Worm (Caenorhabditis elegans): ENCODE data around the gene mrpl-55.

mrpl-55 gene

DNA sequence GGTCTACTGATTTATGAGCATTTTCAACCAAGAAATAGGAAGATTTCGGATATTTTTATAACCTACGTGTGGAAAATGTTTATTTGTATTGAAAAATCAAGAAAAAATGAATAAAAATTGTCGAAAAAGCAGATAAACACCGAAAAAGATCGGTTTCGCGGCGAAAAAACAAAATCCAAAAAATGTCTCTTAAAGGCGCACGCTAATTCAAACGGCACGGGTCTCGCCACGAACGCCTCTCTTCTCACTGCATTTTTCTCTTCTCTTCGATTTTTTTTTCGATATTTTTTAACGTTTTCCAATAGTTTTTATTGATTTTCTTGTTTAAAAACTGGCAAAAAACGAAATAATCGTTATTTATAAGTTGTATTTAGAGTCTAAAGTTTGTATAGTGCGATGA, 18.2 kb upstream of the mrpl-55 start (continued):
- TF ChIP-seq mcd-1 (GFP tag; IDR thresholded peaks at IDR 0.05), result peak; percentile 31; the same call in 1 of the 2 replicates
- TF ChIP-seq ceh-79 (tag; optimal IDR thresholded peaks at IDR 0.05), result no peak
- peak; percentile 60 for TF ChIP-seq dpl-1 (GFP tag; optimal IDR thresholded peaks at IDR 0.05)
- TF ChIP-seq snpc-4 (GFP tag; optimal IDR thresholded peaks at IDR 0.05), result peak; percentile 35
- TF ChIP-seq snpc-4 (tag; optimal IDR thresholded peaks at IDR 0.05), result peak in 2 of 4 experiments; percentile 51 to 52
- peak; percentile 38 for TF ChIP-seq snpc-3.4 (tag; optimal IDR thresholded peaks at IDR 0.05)
- TF ChIP-seq dox-1 (GFP tag; IDR thresholded peaks at IDR 0.05), result peak; percentile 18; the same call in 1 of the 2 replicates
- TF ChIP-seq ccch-3 (GFP tag; optimal IDR thresholded peaks at IDR 0.05), result no peak
- peak; percentile 36 for TF ChIP-seq snpc-1.1 (tag; optimal IDR thresholded peaks at IDR 0.05; ENCODE audit: insufficient read depth)
- TF ChIP-seq ceh-58 (GFP tag; IDR thresholded peaks at IDR 0.05), result no peak
- no peak for TF ChIP-seq bed-2 (GFP tag; IDR thresholded peaks at IDR 0.05)
- peak; percentile 87 for TF ChIP-seq F33H1.4 (GFP tag; IDR thresholded peaks at IDR 0.05)
- TF ChIP-seq gei-17 (GFP tag; optimal IDR thresholded peaks at IDR 0.05), result no peak
- TF ChIP-seq ceh-91 (GFP tag; IDR thresholded peaks at IDR 0.05), result peak; percentile 37; the same call in 1 of the 2 replicates
- TF ChIP-seq lin-54 (GFP tag; optimal IDR thresholded peaks at IDR 0.05), result peak; percentile 65
- TF ChIP-seq madf-3 (GFP tag; IDR thresholded peaks at IDR 0.05), result no peak
- no peak for TF ChIP-seq sea-2 (GFP tag; IDR thresholded peaks at IDR 0.05)
- no peak for TF ChIP-seq nhr-120 (GFP tag; IDR thresholded peaks at IDR 0.05)
- no peak for TF ChIP-seq F37B4.10 (GFP tag; IDR thresholded peaks at IDR 0.05)
- peak; percentile 75 for TF ChIP-seq D2030.7 (GFP tag; IDR thresholded peaks at IDR 0.05)
- 0 out of 2 replicates have a peak, but pooled peaks have one; percentile 20 for TF ChIP-seq pbrm-1 (GFP tag; IDR thresholded peaks at IDR 0.05)
- peak; percentile 27 for TF ChIP-seq tbp1 (GFP tag; optimal IDR thresholded peaks at IDR 0.05)
- TF ChIP-seq aptf-3 (GFP tag; IDR thresholded peaks at IDR 0.05), result no peak

ce11 chrIV:425995-426394, 17.8 kb upstream of the mrpl-55 start, which contains the start of gene garr-1:
Gene garr-1 (plus strand): TSS chrIV:426168.
- peak; percentile 68; the same call in 1 of the 2 replicates for TF ChIP-seq egrh-3 (GFP tag; IDR thresholded peaks at IDR 0.05)
- TF ChIP-seq sdz-38 (tag; optimal IDR thresholded peaks at IDR 0.05), result no peak

DNA sequence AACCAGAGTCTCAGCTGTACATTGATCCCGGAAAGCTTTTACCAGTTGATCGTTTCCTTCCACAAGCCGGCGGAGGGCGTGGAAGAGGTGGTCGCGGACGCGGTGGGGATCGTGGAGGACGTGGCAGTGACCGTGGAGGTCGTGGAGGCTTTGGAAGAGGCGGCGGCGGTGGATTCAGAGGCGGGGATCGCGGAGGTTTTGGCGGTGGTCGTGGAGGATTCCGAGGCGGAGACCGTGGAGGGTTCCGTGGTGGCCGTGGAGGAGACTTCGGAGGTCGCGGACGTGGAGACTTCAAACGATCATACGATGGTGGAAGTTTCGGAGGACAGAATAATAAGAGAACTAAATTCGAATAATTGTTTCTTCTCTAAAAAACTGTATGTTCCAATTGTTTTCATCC, 17.2 kb upstream of the mrpl-55 start:
- TF ChIP-seq T26A5.8 (tag; optimal IDR thresholded peaks at IDR 0.05) (no peak), zfh-2 (GFP tag; conservative IDR thresholded peaks at IDR 0.05) (peak; percentile 81), egrh-3 (GFP tag; IDR thresholded peaks at IDR 0.05) (peak; percentile 95), sea-2 (GFP tag; IDR thresholded peaks at IDR 0.05) (no peak)

DNA sequence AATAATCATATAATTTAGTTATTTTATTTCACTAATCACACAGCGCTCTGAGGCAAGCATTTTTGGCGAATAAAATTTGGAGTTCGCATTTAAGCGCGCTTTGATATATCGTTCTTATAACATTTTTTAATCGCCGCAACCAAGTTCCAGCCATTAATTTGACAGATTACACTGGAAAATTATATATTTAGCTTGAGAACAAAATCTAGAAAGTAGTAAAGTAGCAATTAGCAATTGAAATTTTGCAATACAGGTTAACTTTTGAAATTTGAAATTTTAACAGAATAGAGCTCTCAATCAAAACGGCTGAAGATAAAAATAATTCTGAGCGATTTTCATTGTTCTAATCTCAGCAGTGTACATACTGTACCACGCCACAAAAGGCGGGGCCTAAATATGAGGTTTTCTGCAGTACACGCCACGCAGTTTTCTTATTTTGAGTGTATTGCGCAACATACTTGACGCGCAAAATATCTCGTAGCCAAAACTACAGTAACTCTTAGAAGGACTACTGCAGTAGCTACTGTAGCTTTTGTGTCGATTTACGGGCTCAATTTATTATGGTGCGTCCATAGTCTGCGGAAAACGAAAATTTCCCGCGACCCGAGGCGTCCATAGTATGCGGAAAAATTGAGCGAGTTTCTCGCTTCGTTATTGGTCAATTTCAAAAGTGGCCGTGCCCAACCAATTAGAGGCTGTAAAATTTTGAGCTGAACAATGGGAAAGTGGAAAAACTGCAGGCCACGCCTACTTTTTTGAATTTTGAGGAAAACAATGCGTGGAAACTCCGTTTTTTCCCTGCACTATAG, 16.5 kb upstream of the mrpl-55 start:
- TF ChIP-seq madf-6 (GFP tag; IDR thresholded peaks at IDR 0.05), result peak; percentile 59
- peak; percentile 59; the same call in 1 of the 2 replicates for TF ChIP-seq nfya-2 (GFP tag; IDR thresholded peaks at IDR 0.05)
- no peak for TF ChIP-seq let-526 (GFP tag; IDR thresholded peaks at IDR 0.05)
- TF ChIP-seq lin-26 (GFP tag; IDR thresholded peaks at IDR 0.05), result peak; percentile 65; the same call in 1 of the 2 replicates
- TF ChIP-seq ceh-27 (GFP tag; optimal IDR thresholded peaks at IDR 0.05), result no peak
- peak; percentile 9; the same call in 1 of the 2 replicates for TF ChIP-seq pbrm-1 (GFP tag; IDR thresholded peaks at IDR 0.05)
- TF ChIP-seq Y67H2A.10 (GFP tag; conservative IDR thresholded peaks at IDR 0.05), result no peak
- TF ChIP-seq pha-4 (tag; optimal IDR thresholded peaks at IDR 0.05), result no peak
- TF ChIP-seq nfya-1 (tag; optimal IDR thresholded peaks at IDR 0.05; ENCODE audit: borderline replicate concordance, insufficient read depth), result no peak
- no peak for TF ChIP-seq akir-1 (GFP tag; optimal IDR thresholded peaks at IDR 0.05)
- TF ChIP-seq tbp1 (GFP tag; optimal IDR thresholded peaks at IDR 0.05), result peak; percentile 17
- no peak for TF ChIP-seq ztf-18 (tag; optimal IDR thresholded peaks at IDR 0.05)
- no peak for TF ChIP-seq Y53F4B.3 (GFP tag; IDR thresholded peaks at IDR 0.05)
- no peak for TF ChIP-seq ZK185.1 (tag; optimal IDR thresholded peaks at IDR 0.05; ENCODE audit: poor library complexity, severe bottlenecking)
- TF ChIP-seq B0019.2 (GFP tag; conservative IDR thresholded peaks at IDR 0.05), result no peak
- TF ChIP-seq F22D6.2 (tag; optimal IDR thresholded peaks at IDR 0.05), result no peak
- TF ChIP-seq chd-7 (tag; optimal IDR thresholded peaks at IDR 0.05), result peak; percentile 33
- peak; percentile 66; the same call in 1 of the 2 replicates for TF ChIP-seq madf-3 (GFP tag; IDR thresholded peaks at IDR 0.05)
- peak; percentile 57; the same call in 1 of the 2 replicates for TF ChIP-seq egl-44 (GFP tag; IDR thresholded peaks at IDR 0.05)
